Worm (Caenorhabditis elegans) whole organism, midembryonic: ENCODE data around the gene C45G9.6.

Experiments
- T22C8.4 ChIP-seq: fragments of 200-800 bp; sonication (Bioruptor generic); IDR thresholded peaks from 2 replicates; pipeline ENCODE4 v1.3.6; 2022; ENCODE audit warnings: missing genetic modification characterization, missing compliant biosample characterization
- flt-1 ChIP-seq: fragments of 200-800 bp; sonication (Bioruptor generic); IDR thresholded peaks from 2 replicates; pipeline ENCODE4 v1.3.6; 2022; ENCODE audit warnings: missing genetic modification characterization, missing compliant biosample characterization
- med-1 ChIP-seq: sonication (generic microtip); optimal IDR thresholded peaks from 2 replicates; lab custom pipeline; 2017; ENCODE audit warnings: missing genetic modification characterization, mild to moderate bottlenecking, missing compliant biosample characterization, antibody characterized with exemption, missing genetic modification reagents; ENCODE audit not compliant: insufficient read depth

DNA sequence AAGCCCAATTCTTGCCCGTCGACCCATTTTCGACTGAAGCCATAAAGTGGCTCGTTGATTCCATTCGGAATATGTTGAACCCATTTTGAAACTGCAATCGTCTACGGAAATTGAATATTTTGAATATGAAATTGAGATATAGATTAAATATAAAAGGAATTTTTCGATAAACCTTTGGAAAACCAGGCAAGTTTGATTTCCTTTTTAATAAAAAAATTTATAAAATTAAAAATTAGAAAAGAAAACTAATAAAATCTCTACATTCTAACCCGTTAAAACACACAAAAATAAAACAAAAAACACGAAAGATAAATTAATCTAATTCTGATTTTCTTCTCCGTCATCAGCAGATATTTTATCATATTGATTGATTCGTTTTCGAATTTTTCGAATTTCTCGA, 29.4 kb upstream of the C45G9.6 start, which contains the start of gene R144.12:
- TF ChIP-seq flt-1 (GFP tag; lab: Robert Waterston, UW) (no peak), T22C8.4 (no peak), med-1 (GFP tag; lab: Kevin White, UChicago) (no peak)
